Fruit fly (Drosophila melanogaster) whole organism, prepupa: ENCODE measurements around the gene Tmhs.

Experiments
- Blimp-1 ChIP-seq: fragments of 200-800 bp; sonication (Bioruptor generic); optimal IDR thresholded peaks from 3 replicates; lab custom pipeline; 2017; ENCODE audit warnings: missing biosample characterization, missing genetic modification characterization, mild to moderate bottlenecking, moderate library complexity, missing genetic modification reagents
- CG10669 ChIP-seq: fragments of 200-800 bp; sonication (Bioruptor generic); optimal IDR thresholded peaks from 3 replicates; lab custom pipeline; 2018; ENCODE audit warnings: missing biosample characterization, mild to moderate bottlenecking, missing genetic modification characterization, moderate library complexity
- CG15336 ChIP-seq: fragments of 200-800 bp; sonication (Bioruptor generic); IDR thresholded peaks from 2 replicates; pipeline ENCODE4 v1.3.6; 2022; ENCODE audit warnings: missing biosample characterization, missing genetic modification characterization
- CG3032 ChIP-seq: fragments of 200-800 bp; optimal IDR thresholded peaks from 2 replicates; lab custom pipeline; 2019; ENCODE audit warnings: missing biosample characterization, mild to moderate bottlenecking, missing genetic modification characterization, moderate library complexity
- CG6854 ChIP-seq: fragments of 200-800 bp; sonication (Bioruptor generic); optimal IDR thresholded peaks from 2 replicates; lab custom pipeline; 2017; ENCODE audit warnings: missing biosample characterization, mild to moderate bottlenecking, missing genetic modification characterization
- CG9139 ChIP-seq: fragments of 200-800 bp; sonication (Bioruptor generic); optimal IDR thresholded peaks from 3 replicates; lab custom pipeline; 2017; ENCODE audit warnings: missing biosample characterization, mild to moderate bottlenecking, missing genetic modification characterization
- Ets96B ChIP-seq: fragments of 200-800 bp; optimal IDR thresholded peaks from 2 replicates; lab custom pipeline; 2019; ENCODE audit warnings: missing biosample characterization, mild to moderate bottlenecking, missing genetic modification characterization, moderate library complexity
- acj6 ChIP-seq: fragments of 200-800 bp; sonication (Bioruptor generic); optimal IDR thresholded peaks from 3 replicates; lab custom pipeline; 2016; ENCODE audit warnings: missing biosample characterization, missing genetic modification characterization
- dac ChIP-seq: fragments of 200-800 bp; sonication (Bioruptor generic); optimal IDR thresholded peaks from 2 replicates; lab custom pipeline; 2017; ENCODE audit warnings: missing biosample characterization, mild to moderate bottlenecking, missing genetic modification characterization
- dsx ChIP-seq: fragments of 200-800 bp; optimal IDR thresholded peaks from 3 replicates; lab custom pipeline; 2019; ENCODE audit warnings: missing biosample characterization, mild to moderate bottlenecking, missing genetic modification characterization, moderate library complexity; ENCODE audit not compliant: poor library complexity, severe bottlenecking
- salr ChIP-seq, 2 experiments: fragments of 200-800 bp; sonication (Bioruptor generic); optimal IDR thresholded peaks; 3 replicates each; lab custom pipeline; 2016 to 2018; ENCODE audit warnings: missing biosample characterization in 2 of 2, missing genetic modification characterization in 2 of 2, mild to moderate bottlenecking in 1 of 2
- topi ChIP-seq: fragments of 200-800 bp; sonication (Bioruptor generic); optimal IDR thresholded peaks from 3 replicates; lab custom pipeline; 2016; ENCODE audit warnings: missing biosample characterization, missing genetic modification characterization

dm6 chr3L:1905273-1905672 lies 19.8 kb downstream of the Tmhs start:
- TF ChIP-seq CG9139 (GFP tag; lab: Kevin White, UChicago) (no peak), CG6854 (GFP tag; lab: Kevin White, UChicago) (no peak), salr (GFP tag; optimal IDR thresholded peaks at IDR 0.05; lab: Kevin White, UChicago) (peak in 1 of 2 experiments; percentile 10), CG15336 (GFP tag; lab: Robert Waterston, UW) (peak; percentile 74), Ets96B (tag; lab: Kevin White, UChicago) (peak; percentile 0), CG10669 (GFP tag; lab: Kevin White, UChicago) (peak; percentile 9), topi (GFP tag; lab: Kevin White, UChicago) (no peak), CG3032 (peak; percentile 6), dac (peak; percentile 69), acj6 (peak; percentile 52), dsx (no peak), Blimp-1 (GFP tag; lab: Kevin White, UChicago) (no peak)
